Fruit fly (Drosophila melanogaster) S2 (cell line): Measurements from ENCODE around the gene Rpn11.

ENCODE experiments used
- CG8478 ChIP-seq: fragments of >200 bp; optimal IDR thresholded peaks from 2 replicates; lab custom pipeline; 2018
- CTCF ChIP-seq, 2 experiments: fragments of >200 bp; optimal IDR thresholded peaks; 2 replicates each; lab custom pipeline; 2018

The Rpn11 gene

dm6 chr2L:5036120-5036519, 23.5 kb downstream of the Rpn11 start:
- no peak for TF ChIP-seq CG8478
- peak; percentile 87 to 88 for TF ChIP-seq CTCF (optimal IDR thresholded peaks at IDR 0.05; lab: Kevin White, UChicago)

dm6 chr2L:5031886-5032285, 27.7 kb downstream of the Rpn11 start:
- TF ChIP-seq CG8478 (no peak), CTCF (optimal IDR thresholded peaks at IDR 0.05; lab: Kevin White, UChicago) (no peak)

dm6 chr2L:5031399-5031798, 28.2 kb downstream of the Rpn11 start:
- TF ChIP-seq CG8478 (no peak), CTCF (optimal IDR thresholded peaks at IDR 0.05; lab: Kevin White, UChicago) (no peak)

dm6 chr2L:5030535-5030934, 29.1 kb downstream of the Rpn11 start:
- TF ChIP-seq CTCF (optimal IDR thresholded peaks at IDR 0.05; lab: Kevin White, UChicago), result no peak
- no peak for TF ChIP-seq CG8478

dm6 chr2L:5029809-5030108, 29.8 kb downstream of the Rpn11 start:
- no peak for TF ChIP-seq CG8478
- no peak for TF ChIP-seq CTCF (optimal IDR thresholded peaks at IDR 0.05; lab: Kevin White, UChicago)

dm6 chr2L:5029049-5029808, 30.4 kb downstream of the Rpn11 start, which contains the start of gene Col4a1:
Col4a1 (plus strand) TSS chr2L:5029609.
- TF ChIP-seq CTCF (optimal IDR thresholded peaks at IDR 0.05; lab: Kevin White, UChicago), result no peak
- TF ChIP-seq CG8478, result no peak

- no peak for TF ChIP-seq CG8478
- no peak for TF ChIP-seq CTCF (optimal IDR thresholded peaks at IDR 0.05; lab: Kevin White, UChicago)
Measured at dm6 chr2L:5028091-5028490, 31.5 kb downstream of the Rpn11 start, which contains the start of gene vkg. vkg (minus strand) TSS chr2L:5028191.

- TF ChIP-seq CG8478 (no peak), CTCF (optimal IDR thresholded peaks at IDR 0.05; lab: Kevin White, UChicago) (no peak)
Measured at dm6 chr2L:5027321-5028069, 32.1 kb downstream of the Rpn11 start.

dm6 chr2L:5025557-5025956, 34.0 kb downstream of the Rpn11 start:
- TF ChIP-seq CTCF (optimal IDR thresholded peaks at IDR 0.05; lab: Kevin White, UChicago) (no peak), CG8478 (no peak)

- TF ChIP-seq CG8478 (no peak), CTCF (optimal IDR thresholded peaks at IDR 0.05; lab: Kevin White, UChicago) (no peak)
Measured at dm6 chr2L:5022602-5023001, 37.0 kb downstream of the Rpn11 start.

- no peak for TF ChIP-seq CG8478
- TF ChIP-seq CTCF (optimal IDR thresholded peaks at IDR 0.05; lab: Kevin White, UChicago), result no peak
Measured at dm6 chr2L:5020479-5020878, 39.1 kb downstream of the Rpn11 start.

dm6 chr2L:5010784-5011260, 48.8 kb downstream of the Rpn11 start, which contains the start of the genes CG31917, Tfb5 and SelT:
CG31917 (minus strand) TSS chr2L:5010834.
Tfb5 (minus strand) TSS chr2L:5010834.
SelT (plus strand) TSS chr2L:5010922.
- no peak for TF ChIP-seq CG8478
- TF ChIP-seq CTCF (optimal IDR thresholded peaks at IDR 0.05; lab: Kevin White, UChicago), result peak in 1 of 2 experiments; percentile 10

dm6 chr2L:5009306-5010030, 50.1 kb downstream of the Rpn11 start, which contains the start of gene Rtnl1:
Rtnl1 (minus strand) TSS chr2L:5009720.
- TF ChIP-seq CTCF (optimal IDR thresholded peaks at IDR 0.05; lab: Kevin White, UChicago), result peak; percentile 53 to 60
- TF ChIP-seq CG8478, result no peak
